Fruit fly (Drosophila melanogaster): ENCODE results near the gene CG33643.

dm6 chr2L:13510870-13511867, 19.7 kb upstream of the CG33643 start:
- TF ChIP-seq pan (optimal IDR thresholded peaks at IDR 0.05) (no peak), Jra (GFP tag; optimal IDR thresholded peaks at IDR 0.05) (no peak), Hnf4 (GFP tag; optimal IDR thresholded peaks at IDR 0.05) (no peak), br (GFP tag; optimal IDR thresholded peaks at IDR 0.05) (peak; percentile 27), brk (GFP tag; optimal IDR thresholded peaks at IDR 0.05) (no peak)
